Fruit fly (Drosophila melanogaster) whole organism, adult: ENCODE data around the gene CG12071.

Experiments used
- CG11617 ChIP-seq: fragments of 200-800 bp; sonication (Bioruptor generic); optimal IDR thresholded peaks from 2 replicates; lab custom pipeline; 2017; ENCODE audit warnings: mild to moderate bottlenecking, missing biosample characterization, missing genetic modification reagents, missing genetic modification characterization
- CG12768 ChIP-seq: fragments of 200-800 bp; sonication (Bioruptor generic); optimal IDR thresholded peaks from 2 replicates; lab custom pipeline; 2017; ENCODE audit warnings: missing biosample characterization, missing genetic modification characterization, mild to moderate bottlenecking, moderate library complexity, missing genetic modification reagents
- CG33017 ChIP-seq: fragments of 200-800 bp; sonication (Bioruptor generic); optimal IDR thresholded peaks from 2 replicates; lab custom pipeline; 2018; ENCODE audit warnings: missing biosample characterization, mild to moderate bottlenecking, missing genetic modification characterization, moderate library complexity
- CG5204 ChIP-seq: fragments of 200-800 bp; sonication (Bioruptor generic); optimal IDR thresholded peaks from 2 replicates; lab custom pipeline; 2016; ENCODE audit warnings: missing biosample characterization, missing genetic modification characterization
- CG7101 ChIP-seq: fragments of 200-800 bp; sonication (Bioruptor generic); optimal IDR thresholded peaks from 2 replicates; lab custom pipeline; 2018; ENCODE audit warnings: missing biosample characterization, mild to moderate bottlenecking, missing genetic modification characterization, moderate library complexity
- Clk ChIP-seq: fragments of 200-800 bp; sonication (Bioruptor generic); optimal IDR thresholded peaks from 2 replicates; lab custom pipeline; 2017; ENCODE audit warnings: missing biosample characterization, missing genetic modification characterization
- Hr96 ChIP-seq: fragments of 200-800 bp; sonication (Bioruptor generic); optimal IDR thresholded peaks from 2 replicates; lab custom pipeline; 2016; ENCODE audit warnings: missing biosample characterization, missing genetic modification characterization
- Mnt ChIP-seq: fragments of 200-800 bp; sonication (Bioruptor generic); optimal IDR thresholded peaks from 2 replicates; lab custom pipeline; 2016; ENCODE audit warnings: missing biosample characterization, mild to moderate bottlenecking, missing genetic modification characterization
- bab1 ChIP-seq: fragments of 200-800 bp; sonication (Bioruptor generic); optimal IDR thresholded peaks from 3 replicates; lab custom pipeline; 2019; ENCODE audit warnings: missing biosample characterization, mild to moderate bottlenecking, missing genetic modification characterization, moderate library complexity
- cic ChIP-seq: fragments of 200-800 bp; sonication (Bioruptor generic); optimal IDR thresholded peaks from 2 replicates; lab custom pipeline; 2017; ENCODE audit warnings: missing biosample characterization, mild to moderate bottlenecking, missing genetic modification characterization, moderate library complexity
- cnc ChIP-seq, 2 experiments: fragments of >200 bp; optimal IDR thresholded peaks; 2 replicates each; lab custom pipeline; 2017
- kay ChIP-seq: fragments of 200-800 bp; sonication (Bioruptor generic); peaks from one replicate; lab custom pipeline; 2016; ENCODE audit warnings: missing biosample characterization, missing genetic modification characterization, borderline replicate concordance
- pad ChIP-seq: fragments of 200-800 bp; sonication (Bioruptor generic); optimal IDR thresholded peaks from 3 replicates; lab custom pipeline; 2017; ENCODE audit warnings: missing biosample characterization, missing genetic modification characterization, mild to moderate bottlenecking, moderate library complexity, missing genetic modification reagents
- tj ChIP-seq: fragments of 200-800 bp; sonication (Bioruptor generic); optimal IDR thresholded peaks from 3 replicates; lab custom pipeline; 2017; ENCODE audit warnings: missing biosample characterization, mild to moderate bottlenecking, missing genetic modification characterization, moderate library complexity

DNA sequence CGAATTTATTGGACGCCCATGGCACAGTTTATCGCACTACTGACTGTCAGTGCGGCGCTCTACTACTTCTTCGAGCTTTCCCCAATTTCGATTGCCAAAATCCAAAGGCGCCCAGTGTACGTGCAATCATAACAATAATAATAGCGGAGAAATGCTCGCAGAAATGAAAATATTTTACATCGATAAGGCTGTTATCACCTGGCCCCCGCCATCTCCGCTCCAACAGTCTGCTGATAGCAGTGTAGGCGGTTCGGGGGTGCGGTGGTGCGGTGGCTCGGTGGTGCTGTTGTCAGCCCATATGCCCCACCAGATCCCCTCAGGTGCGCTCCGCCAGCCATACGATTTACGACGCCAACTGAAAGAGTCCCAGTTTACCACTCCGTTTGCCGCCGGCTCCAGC is 34.4 kb upstream of the CG12071 start:
- peak; percentile 28 for TF ChIP-seq CG11617
- TF ChIP-seq CG7101 (tag; lab: Kevin White, UChicago) = no peak
- peak; percentile 5 for TF ChIP-seq Hr96 (GFP tag; lab: Kevin White, UChicago)
- no peak for TF ChIP-seq cnc (optimal IDR thresholded peaks at IDR 0.05; lab: Kevin White, UChicago)
- TF ChIP-seq CG33017 = no peak
- TF ChIP-seq cic (GFP tag; lab: Kevin White, UChicago) = no peak
- peak; percentile 13 for TF ChIP-seq tj (GFP tag; lab: Kevin White, UChicago)
- TF ChIP-seq Clk = peak; percentile 28
- no peak for TF ChIP-seq kay (GFP tag; lab: Kevin White, UChicago)
- peak; percentile 14 for TF ChIP-seq pad (GFP tag; lab: Kevin White, UChicago)
- TF ChIP-seq Mnt = no peak
- no peak for TF ChIP-seq bab1 (GFP tag; lab: Kevin White, UChicago)
- no peak for TF ChIP-seq CG12768 (GFP tag; lab: Kevin White, UChicago)
- no peak for TF ChIP-seq CG5204 (GFP tag; lab: Kevin White, UChicago)
